Worm (Caenorhabditis elegans) whole organism, mixed stage, embryonic: ENCODE results near the gene F36G9.15.
"Not testable (repeated sequence)": the region's sequence is repeated elsewhere in the genome, so short reads cannot be mapped to it uniquely, and the experiment has no call there.

Experiments used
- M03D4.4 ChIP-seq: sonication (generic microtip); optimal IDR thresholded peaks from 2 replicates; lab custom pipeline; 2017; ENCODE audit warnings: mild to moderate bottlenecking, missing genetic modification characterization, missing compliant biosample characterization
- bed-3 ChIP-seq: fragments of 200-800 bp; sonication (Bioruptor generic); optimal IDR thresholded peaks from 3 replicates; lab custom pipeline; 2018; ENCODE audit warnings: mild to moderate bottlenecking, missing genetic modification characterization, moderate library complexity, missing compliant biosample characterization
- blmp-1 ChIP-seq: fragments of 150-350 bp; optimal IDR thresholded peaks from 2 replicates; lab custom pipeline; 2014; ENCODE audit warnings: missing biosample characterization, missing genetic modification characterization
- ceh-39 ChIP-seq: fragments of 150-350 bp; optimal IDR thresholded peaks from 2 replicates; lab custom pipeline; 2014; ENCODE audit warnings: missing biosample characterization, missing genetic modification characterization
- ceh-43 ChIP-seq: fragments of 200-800 bp; sonication (Bioruptor generic); optimal IDR thresholded peaks from 2 replicates; lab custom pipeline; 2018; ENCODE audit warnings: mild to moderate bottlenecking, missing genetic modification characterization, moderate library complexity, missing compliant biosample characterization
- ceh-83 ChIP-seq: fragments of 200-800 bp; sonication (Bioruptor generic); optimal IDR thresholded peaks from 2 replicates; lab custom pipeline; 2018; ENCODE audit warnings: mild to moderate bottlenecking, missing genetic modification characterization, missing compliant biosample characterization
- ces-1 ChIP-seq: fragments of 150-350 bp; optimal IDR thresholded peaks from 2 replicates; lab custom pipeline; 2014; ENCODE audit warnings: missing biosample characterization, missing genetic modification reagents, missing genetic modification characterization
- cnd-1 ChIP-seq: fragments of 200-800 bp; sonication (Bioruptor generic); optimal IDR thresholded peaks from 2 replicates; lab custom pipeline; 2018; ENCODE audit warnings: mild to moderate bottlenecking, missing genetic modification characterization, missing compliant biosample characterization
- drap-1 ChIP-seq: fragments of 200-800 bp; sonication (Bioruptor generic); optimal IDR thresholded peaks from 3 replicates; lab custom pipeline; 2018; ENCODE audit warnings: mild to moderate bottlenecking, missing genetic modification characterization, missing compliant biosample characterization
- elt-1 ChIP-seq: sonication (generic microtip); optimal IDR thresholded peaks from 2 replicates; lab custom pipeline; 2017; ENCODE audit warnings: missing genetic modification characterization, mild to moderate bottlenecking, missing compliant biosample characterization, antibody characterized with exemption, moderate library complexity, borderline replicate concordance; ENCODE audit not compliant: insufficient read depth
- elt-3 ChIP-seq: fragments of 150-350 bp; optimal IDR thresholded peaks from 2 replicates; lab custom pipeline; 2014; ENCODE audit warnings: missing biosample characterization, missing genetic modification characterization
- flh-1 ChIP-seq: fragments of 200-800 bp; sonication (Bioruptor generic); optimal IDR thresholded peaks from 2 replicates; lab custom pipeline; 2018; ENCODE audit warnings: mild to moderate bottlenecking, missing genetic modification characterization, moderate library complexity, missing compliant biosample characterization
- ham-2 ChIP-seq: fragments of 200-800 bp; sonication (Bioruptor generic); optimal IDR thresholded peaks from 2 replicates; lab custom pipeline; 2018; ENCODE audit warnings: mild to moderate bottlenecking, missing genetic modification characterization, missing compliant biosample characterization
- hlh-1 ChIP-seq: fragments of 150-350 bp; optimal IDR thresholded peaks from 2 replicates; lab custom pipeline; 2014; ENCODE audit warnings: missing biosample characterization, missing genetic modification reagents, missing genetic modification characterization
- lin-32 ChIP-seq: fragments of 200-800 bp; sonication (Bioruptor generic); optimal IDR thresholded peaks from 2 replicates; lab custom pipeline; 2018; ENCODE audit warnings: mild to moderate bottlenecking, missing genetic modification characterization, missing compliant biosample characterization
- mab-5 ChIP-seq: fragments of 150-350 bp; optimal IDR thresholded peaks from 2 replicates; lab custom pipeline; 2014; ENCODE audit warnings: missing biosample characterization, missing genetic modification characterization
- mep-1 ChIP-seq: fragments of 150-350 bp; optimal IDR thresholded peaks from 2 replicates; lab custom pipeline; 2017; ENCODE audit warnings: missing biosample characterization, missing genetic modification reagents, missing genetic modification characterization, inconsistent platforms
- mls-2 ChIP-seq: sonication (generic microtip); optimal IDR thresholded peaks from 2 replicates; lab custom pipeline; 2016; ENCODE audit warnings: mild to moderate bottlenecking, missing genetic modification characterization, moderate library complexity, missing compliant biosample characterization
- nhr-12 ChIP-seq: fragments of 150-350 bp; optimal IDR thresholded peaks from 2 replicates; lab custom pipeline; 2014; ENCODE audit warnings: missing biosample characterization, missing genetic modification characterization
- nhr-2 ChIP-seq: fragments of 150-350 bp; optimal IDR thresholded peaks from 2 replicates; lab custom pipeline; 2014; ENCODE audit warnings: missing biosample characterization, missing genetic modification characterization
- nhr-28 ChIP-seq: fragments of 150-350 bp; optimal IDR thresholded peaks from 2 replicates; lab custom pipeline; 2014; ENCODE audit warnings: missing biosample characterization, missing genetic modification characterization
- nhr-76 ChIP-seq: sonication (generic microtip); optimal IDR thresholded peaks from 2 replicates; lab custom pipeline; 2017; ENCODE audit warnings: missing biosample characterization, missing genetic modification characterization
- pha-4 ChIP-seq: fragments of 150-350 bp; optimal IDR thresholded peaks from 2 replicates; lab custom pipeline; 2018; ENCODE audit warnings: missing biosample characterization, missing genetic modification reagents, missing genetic modification characterization
- sem-2 ChIP-seq: fragments of 200-800 bp; sonication (Bioruptor generic); optimal IDR thresholded peaks from 2 replicates; lab custom pipeline; 2018; ENCODE audit warnings: mild to moderate bottlenecking, missing genetic modification characterization, missing compliant biosample characterization
- snpc-4 ChIP-seq: fragments of 150-350 bp; optimal IDR thresholded peaks from 2 replicates; lab custom pipeline; 2014; ENCODE audit warnings: missing biosample characterization, missing genetic modification characterization
- sptf-1 ChIP-seq: sonication (generic microtip); optimal IDR thresholded peaks from 2 replicates; lab custom pipeline; 2017; ENCODE audit warnings: mild to moderate bottlenecking, missing genetic modification characterization, moderate library complexity, missing compliant biosample characterization
- tbx-8 ChIP-seq: fragments of 200-800 bp; sonication (Bioruptor generic); optimal IDR thresholded peaks from 2 replicates; lab custom pipeline; 2018; ENCODE audit warnings: mild to moderate bottlenecking, missing genetic modification characterization, moderate library complexity, missing compliant biosample characterization
- unc-120 ChIP-seq: sonication (generic microtip); optimal IDR thresholded peaks from 2 replicates; lab custom pipeline; 2017; ENCODE audit warnings: missing genetic modification characterization, missing compliant biosample characterization; ENCODE audit not compliant: poor library complexity, severe bottlenecking
- unc-39 ChIP-seq: fragments of 150-350 bp; optimal IDR thresholded peaks from 2 replicates; lab custom pipeline; 2014; ENCODE audit warnings: missing biosample characterization, missing genetic modification characterization
- unc-62 ChIP-seq: fragments of 150-350 bp; optimal IDR thresholded peaks from 2 replicates; lab custom pipeline; 2014; ENCODE audit warnings: missing biosample characterization, missing genetic modification reagents, missing genetic modification characterization
- zip-8 ChIP-seq: fragments of 150-350 bp; optimal IDR thresholded peaks from 2 replicates; lab custom pipeline; 2014; ENCODE audit warnings: missing biosample characterization, missing genetic modification characterization

F36G9.15 gene

ce11 chrV:16002288-16002687, 14.3 kb upstream of the F36G9.15 start, which contains the start of gene nhr-63:
TSS of gene nhr-63 (plus strand) at chrV:16002588.
- TF ChIP-seq M03D4.4 (no peak), nhr-28 (tag; lab: Kevin White, UChicago) (no peak), unc-39 (tag; lab: Kevin White, UChicago) (no peak)

- no peak for TF ChIP-seq unc-120
- TF ChIP-seq pha-4 (tag; lab: Kevin White, UChicago): peak; percentile 36
Measured at ce11 chrV:16000433-16000832, 12.5 kb upstream of the F36G9.15 start, which contains the start of gene nhr-50. TSS of gene nhr-50 (minus strand) at chrV:16000631.

ce11 chrV:15996655-15997186, 8.7 kb upstream of the F36G9.15 start, which contains the start of the genes C06C6.9 and C06C6.8:
TSS of gene C06C6.9 (minus strand) at chrV:15996755.
TSS of gene C06C6.8 (plus strand) at chrV:15997136.
- TF ChIP-seq hlh-1 (tag; lab: Kevin White, UChicago) (no peak), nhr-76 (tag; lab: Kevin White, UChicago) (no peak), ceh-83 (no peak), flh-1 (GFP tag; lab: Kevin White, UChicago) (no peak), pha-4 (tag; lab: Kevin White, UChicago) (no peak), lin-32 (no peak), mep-1 (tag; lab: Kevin White, UChicago) (no peak), cnd-1 (tag; lab: Kevin White, UChicago) (no peak), snpc-4 (tag; lab: Kevin White, UChicago) (no peak), ces-1 (GFP tag; lab: Kevin White, UChicago) (no peak), tbx-8 (GFP tag; lab: Kevin White, UChicago) (no peak), blmp-1 (no peak), nhr-2 (no peak), mab-5 (tag; lab: Kevin White, UChicago) (no peak), mls-2 (no peak), zip-8 (tag; lab: Kevin White, UChicago) (no peak)

ce11 chrV:15991850-15992249, 3.9 kb upstream of the F36G9.15 start, which contains the start of gene C06C6.7:
TSS of gene C06C6.7 (plus strand) at chrV:15992150.
- not testable (repeated sequence) for TF ChIP-seq cnd-1 (tag; lab: Kevin White, UChicago); M03D4.4; hlh-1 (tag; lab: Kevin White, UChicago)

- no peak for TF ChIP-seq elt-1 (tag; lab: Kevin White, UChicago)
- TF ChIP-seq, all 35 proteins: peak for 0
Measured at ce11 chrV:15982733-15983344, 5.1 kb downstream of the F36G9.15 start, which contains the start of the genes fbxa-99 and F36G9.13. TSS of gene fbxa-99 (minus strand) at chrV:15982854. TSS of gene F36G9.13 (plus strand) at chrV:15983294.

- TF ChIP-seq mab-5 (tag; lab: Kevin White, UChicago) (no peak), sptf-1 (tag; lab: Kevin White, UChicago) (no peak), flh-1 (GFP tag; lab: Kevin White, UChicago) (no peak), tbx-8 (GFP tag; lab: Kevin White, UChicago) (no peak), ceh-43 (GFP tag; lab: Kevin White, UChicago) (no peak), nhr-12 (no peak), zip-8 (tag; lab: Kevin White, UChicago) (no peak), elt-3 (tag; lab: Kevin White, UChicago) (no peak), ces-1 (GFP tag; lab: Kevin White, UChicago) (no peak)
Measured at ce11 chrV:15978232-15978764, 9.7 kb downstream of the F36G9.15 start, which contains the start of gene oac-20. TSS of gene oac-20 (plus strand) at chrV:15978714.

ce11 chrV:15975845-15976244, 12.1 kb downstream of the F36G9.15 start, which contains the start of gene clec-232:
TSS of gene clec-232 (plus strand) at chrV:15976145.
- TF ChIP-seq ham-2 (GFP tag; lab: Kevin White, UChicago): no peak
- no peak for TF ChIP-seq zip-8 (tag; lab: Kevin White, UChicago)
- no peak for TF ChIP-seq elt-3 (tag; lab: Kevin White, UChicago)
- no peak for TF ChIP-seq bed-3 (GFP tag; lab: Kevin White, UChicago)
- no peak for TF ChIP-seq mep-1 (tag; lab: Kevin White, UChicago)
- no peak for TF ChIP-seq unc-62 (GFP tag; lab: Kevin White, UChicago)
- no peak for TF ChIP-seq M03D4.4
- no peak for TF ChIP-seq pha-4 (tag; lab: Kevin White, UChicago)
- TF ChIP-seq mab-5 (tag; lab: Kevin White, UChicago): no peak
- no peak for TF ChIP-seq sem-2
- TF ChIP-seq ceh-39 (tag; lab: Kevin White, UChicago): no peak
- no peak for TF ChIP-seq mls-2
- no peak for TF ChIP-seq snpc-4 (tag; lab: Kevin White, UChicago)
- TF ChIP-seq nhr-2: no peak
- no peak for TF ChIP-seq hlh-1 (tag; lab: Kevin White, UChicago)
- no peak for TF ChIP-seq drap-1 (GFP tag; lab: Kevin White, UChicago)
- TF ChIP-seq sptf-1 (tag; lab: Kevin White, UChicago): no peak
